Worm (Caenorhabditis elegans): ENCODE measurements around the gene egl-44.

The egl-44 gene

DNA sequence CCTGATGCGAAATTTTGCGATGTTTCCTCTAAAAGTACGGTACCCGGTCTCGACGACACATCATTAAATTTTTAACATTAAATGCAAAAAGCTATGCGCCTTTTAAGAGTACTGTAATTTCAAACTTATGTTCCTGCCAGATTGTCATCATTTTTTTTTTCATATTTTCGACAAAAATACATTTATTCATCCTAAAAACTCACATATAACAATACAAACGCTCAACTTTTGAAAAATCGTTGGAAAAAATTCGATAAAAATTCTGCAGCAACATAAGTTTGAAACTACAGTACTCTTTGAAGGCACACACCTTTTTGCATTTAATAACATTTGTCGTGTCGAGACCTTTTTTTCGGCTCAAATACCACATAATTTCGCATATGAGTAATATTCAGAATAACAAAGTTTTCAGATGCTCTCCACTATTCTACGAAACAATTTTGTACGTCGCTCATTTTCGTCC is 11.6 kb upstream of the egl-44 start, which contains the start of gene frh-1:
frh-1 (plus strand) TSS at position 413 of the 463 bp plus-strand sequence.
- TF ChIP-seq klf-2 (GFP tag; conservative IDR thresholded peaks at IDR 0.05) (no peak), T22C8.4 (GFP tag; IDR thresholded peaks at IDR 0.05) (no peak), ref-1 (GFP tag; conservative IDR thresholded peaks at IDR 0.05) (no peak), flt-1 (GFP tag; IDR thresholded peaks at IDR 0.05) (no peak), cog-1 (tag; optimal IDR thresholded peaks at IDR 0.05) (no peak), tab-1 (GFP tag; IDR thresholded peaks at IDR 0.05) (no peak), ztf-29 (GFP tag; IDR thresholded peaks at IDR 0.05) (no peak), ztf-23 (GFP tag; IDR thresholded peaks at IDR 0.05) (no peak), med-1 (GFP tag; optimal IDR thresholded peaks at IDR 0.05; ENCODE audit: insufficient read depth) (no peak)

DNA sequence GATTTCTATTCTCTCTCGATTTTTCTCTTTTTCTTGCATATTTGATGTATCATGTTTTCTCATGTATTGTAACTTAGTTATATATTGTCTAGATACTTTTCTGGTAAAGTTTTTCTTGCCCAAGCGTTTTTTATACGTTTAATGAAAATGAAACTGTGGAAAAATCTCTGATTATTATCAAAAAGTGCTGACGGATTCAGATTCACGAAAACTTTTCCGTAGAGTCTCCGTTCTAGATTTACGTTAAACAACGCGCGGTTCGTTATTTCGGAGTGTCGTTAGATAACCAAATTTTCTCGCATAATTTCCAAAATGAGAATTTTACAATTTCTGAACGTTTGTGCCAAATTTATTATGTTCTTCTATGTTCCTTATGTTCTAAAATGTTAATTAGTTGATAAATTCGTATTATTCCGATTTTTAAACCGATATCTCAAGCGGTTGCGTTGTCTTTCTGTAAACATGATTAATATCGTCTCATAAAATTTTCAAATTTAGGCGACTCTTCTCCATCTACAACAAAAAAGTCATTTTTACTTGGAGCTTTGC is 10.4 kb upstream of the egl-44 start, which contains the start of gene ptp-2:
ptp-2 (plus strand) TSS at position 499 of the 549 bp plus-strand sequence.
- no peak for TF ChIP-seq med-1 (GFP tag; optimal IDR thresholded peaks at IDR 0.05; ENCODE audit: insufficient read depth)
- 0 out of 2 replicates have a peak, but pooled peaks have one; percentile 27 for TF ChIP-seq flt-1 (GFP tag; IDR thresholded peaks at IDR 0.05)
- no peak for TF ChIP-seq klf-2 (GFP tag; conservative IDR thresholded peaks at IDR 0.05)
- no peak for TF ChIP-seq tab-1 (GFP tag; IDR thresholded peaks at IDR 0.05)
- TF ChIP-seq T22C8.4 (GFP tag; IDR thresholded peaks at IDR 0.05) = no peak
- no peak for TF ChIP-seq ztf-23 (GFP tag; IDR thresholded peaks at IDR 0.05)
- TF ChIP-seq cog-1 (tag; optimal IDR thresholded peaks at IDR 0.05) = no peak
- TF ChIP-seq ztf-29 (GFP tag; IDR thresholded peaks at IDR 0.05) = no peak

DNA sequence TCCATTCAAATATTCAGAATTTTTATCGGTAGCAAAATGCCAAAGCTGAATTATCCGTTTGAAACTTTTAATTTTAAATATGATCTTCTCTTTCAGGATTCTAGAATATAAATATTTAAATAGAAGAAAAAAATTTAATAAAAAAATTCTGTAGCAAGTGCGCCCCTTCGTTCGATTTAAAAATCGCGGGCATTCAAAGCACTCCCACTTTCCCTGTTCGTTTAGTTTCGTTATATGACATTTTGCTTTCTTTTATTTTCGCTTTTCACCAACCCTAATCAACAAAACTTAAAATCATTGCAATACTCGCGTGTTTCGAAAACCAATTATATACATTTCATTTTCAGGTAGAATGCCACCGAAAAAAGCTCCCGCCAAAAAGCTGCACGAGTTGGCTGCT is 7.0 kb upstream of the egl-44 start, which contains the start of gene vrk-1:
vrk-1 (plus strand) TSS at position 348 of the 400 bp plus-strand sequence.
- no peak for TF ChIP-seq T22C8.4 (GFP tag; IDR thresholded peaks at IDR 0.05)
- no peak for TF ChIP-seq tab-1 (GFP tag; IDR thresholded peaks at IDR 0.05)
- no peak for TF ChIP-seq klf-2 (GFP tag; conservative IDR thresholded peaks at IDR 0.05)
- TF ChIP-seq med-1 (GFP tag; optimal IDR thresholded peaks at IDR 0.05; ENCODE audit: insufficient read depth) = no peak
- no peak for TF ChIP-seq cog-1 (tag; optimal IDR thresholded peaks at IDR 0.05)
- no peak for TF ChIP-seq ref-1 (GFP tag; conservative IDR thresholded peaks at IDR 0.05)
- no peak for TF ChIP-seq flt-1 (GFP tag; IDR thresholded peaks at IDR 0.05)
- no peak for TF ChIP-seq ztf-23 (GFP tag; IDR thresholded peaks at IDR 0.05)
- no peak for TF ChIP-seq ztf-29 (GFP tag; IDR thresholded peaks at IDR 0.05)

DNA sequence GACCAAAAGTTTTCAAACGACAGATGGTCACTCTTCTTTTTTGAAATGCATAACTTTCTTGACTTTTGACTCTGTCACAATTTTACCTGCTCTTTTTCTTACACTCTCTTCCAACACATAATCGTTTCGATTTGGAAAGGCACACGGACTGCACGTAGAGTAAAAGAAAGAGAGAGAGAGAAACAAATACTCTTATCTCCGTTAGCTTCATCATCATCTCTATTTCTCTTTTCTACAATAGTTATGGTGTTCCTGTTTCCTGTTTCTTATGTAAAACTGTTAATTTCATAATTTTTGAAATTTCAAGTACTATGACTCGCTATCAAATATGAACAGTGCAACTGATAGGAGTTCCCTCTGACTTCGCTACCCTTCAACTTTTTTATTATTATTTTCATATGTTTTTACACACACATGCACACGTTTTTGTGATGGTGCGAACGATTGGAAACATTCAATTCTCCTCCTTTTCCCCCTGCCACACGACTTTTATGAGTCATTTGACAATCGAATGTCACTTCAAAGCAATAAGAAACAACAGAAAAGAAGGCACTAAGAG is 1.6 kb downstream of the egl-44 start:
- TF ChIP-seq tab-1 (GFP tag; IDR thresholded peaks at IDR 0.05) (no peak), med-1 (GFP tag; optimal IDR thresholded peaks at IDR 0.05; ENCODE audit: insufficient read depth) (no peak), ztf-23 (GFP tag; IDR thresholded peaks at IDR 0.05) (no peak), ref-1 (GFP tag; conservative IDR thresholded peaks at IDR 0.05) (no peak), flt-1 (GFP tag; IDR thresholded peaks at IDR 0.05) (no peak), ztf-29 (GFP tag; IDR thresholded peaks at IDR 0.05) (no peak), klf-2 (GFP tag; conservative IDR thresholded peaks at IDR 0.05) (no peak), cog-1 (tag; optimal IDR thresholded peaks at IDR 0.05) (no peak), T22C8.4 (GFP tag; IDR thresholded peaks at IDR 0.05) (no peak)

DNA sequence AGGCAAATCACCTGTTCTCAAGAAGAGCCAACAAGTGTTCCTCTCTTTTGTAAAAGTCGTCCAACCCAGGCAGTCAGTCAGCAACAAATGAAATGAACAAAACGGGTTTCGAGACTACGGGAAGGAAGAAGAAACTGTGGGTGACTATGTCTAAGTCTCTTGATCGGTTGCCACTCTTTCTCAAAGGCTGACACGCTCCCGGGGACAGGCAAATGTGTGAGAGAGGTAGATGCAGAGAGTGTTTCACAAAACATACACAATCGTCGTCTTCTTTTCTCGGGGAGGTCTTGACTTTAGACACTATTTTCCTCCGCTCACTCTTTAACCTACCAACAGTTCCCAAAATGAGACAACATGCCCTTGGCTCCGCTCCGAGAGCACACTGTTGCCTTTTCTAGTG is 2.5 kb downstream of the egl-44 start:
- no peak for TF ChIP-seq tab-1 (GFP tag; IDR thresholded peaks at IDR 0.05)
- TF ChIP-seq cog-1 (tag; optimal IDR thresholded peaks at IDR 0.05) = no peak
- no peak for TF ChIP-seq flt-1 (GFP tag; IDR thresholded peaks at IDR 0.05)
- TF ChIP-seq med-1 (GFP tag; optimal IDR thresholded peaks at IDR 0.05; ENCODE audit: insufficient read depth) = no peak
- TF ChIP-seq klf-2 (GFP tag; conservative IDR thresholded peaks at IDR 0.05) = no peak
- TF ChIP-seq ref-1 (GFP tag; conservative IDR thresholded peaks at IDR 0.05) = no peak
- TF ChIP-seq ztf-29 (GFP tag; IDR thresholded peaks at IDR 0.05) = no peak

DNA sequence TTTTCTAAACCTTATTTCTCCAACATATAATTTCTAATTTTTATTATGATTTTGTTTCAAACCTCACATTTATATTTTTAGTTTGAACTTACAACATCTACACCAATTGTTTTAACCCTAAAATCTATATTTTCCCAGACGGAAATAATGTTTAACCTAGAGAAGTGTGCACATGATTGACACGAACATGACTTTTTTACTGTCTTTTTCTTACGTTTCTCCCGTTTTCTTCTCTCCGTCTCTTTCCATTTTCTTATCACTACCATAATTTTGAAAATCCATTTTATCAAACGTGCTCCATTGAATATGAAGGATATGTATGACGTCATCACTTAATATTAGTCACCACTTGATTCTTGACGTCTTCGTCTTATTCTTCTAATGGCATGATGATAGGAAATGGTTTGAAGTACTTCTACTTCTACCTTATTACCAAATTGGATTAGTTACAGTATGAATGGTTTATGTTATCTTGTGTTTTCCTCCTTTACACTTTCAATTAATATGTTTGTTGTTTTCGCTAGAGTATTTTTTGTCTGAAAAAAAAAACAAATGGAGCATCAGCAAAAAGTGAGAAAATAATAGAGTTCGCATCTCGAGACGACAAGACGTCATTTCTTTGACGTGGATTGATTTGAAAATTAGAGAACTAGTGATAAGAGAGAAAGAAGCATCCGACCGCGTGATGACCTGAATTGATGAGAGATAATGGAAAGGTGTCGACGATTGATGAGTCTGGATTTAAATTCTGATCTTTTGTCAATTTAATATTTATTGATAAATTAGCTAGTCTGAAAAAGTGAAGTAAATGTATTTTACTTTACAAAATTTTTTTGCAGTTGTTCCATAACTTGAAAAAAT is 3.5 kb downstream of the egl-44 start:
- TF ChIP-seq cog-1 (tag; optimal IDR thresholded peaks at IDR 0.05) = no peak
- no peak for TF ChIP-seq ztf-29 (GFP tag; IDR thresholded peaks at IDR 0.05)

DNA sequence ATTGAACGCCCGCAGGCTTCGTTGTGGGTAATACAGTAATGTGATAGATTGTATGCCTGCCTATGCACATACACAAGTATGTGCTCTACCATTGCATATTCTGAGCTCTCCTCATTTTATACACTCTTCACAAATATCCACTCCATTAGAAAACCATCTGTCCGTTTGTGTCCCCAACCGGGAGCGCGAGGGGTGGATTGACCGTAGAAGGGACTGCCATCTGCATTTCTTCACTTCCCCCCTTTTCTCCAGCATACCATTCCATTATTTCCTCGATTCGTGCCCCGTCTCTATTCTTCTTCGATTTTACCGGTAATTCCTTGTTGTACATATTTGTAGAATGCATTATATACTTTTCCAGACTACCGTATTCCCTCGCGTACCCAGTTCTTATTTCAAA is 4.5 kb downstream of the egl-44 start:
- TF ChIP-seq med-1 (GFP tag; optimal IDR thresholded peaks at IDR 0.05; ENCODE audit: insufficient read depth) (no peak), ztf-23 (GFP tag; IDR thresholded peaks at IDR 0.05) (0 out of 2 replicates have a peak, but pooled peaks have one; percentile 38), tab-1 (GFP tag; IDR thresholded peaks at IDR 0.05) (0 out of 2 replicates have a peak, but pooled peaks have one; percentile 59), ztf-29 (GFP tag; IDR thresholded peaks at IDR 0.05) (no peak), T22C8.4 (GFP tag; IDR thresholded peaks at IDR 0.05) (no peak), flt-1 (GFP tag; IDR thresholded peaks at IDR 0.05) (no peak), ref-1 (GFP tag; conservative IDR thresholded peaks at IDR 0.05) (no peak), cog-1 (tag; optimal IDR thresholded peaks at IDR 0.05) (no peak), klf-2 (GFP tag; conservative IDR thresholded peaks at IDR 0.05) (0 out of 2 replicates have a peak, but pooled peaks have one; percentile 36)

DNA sequence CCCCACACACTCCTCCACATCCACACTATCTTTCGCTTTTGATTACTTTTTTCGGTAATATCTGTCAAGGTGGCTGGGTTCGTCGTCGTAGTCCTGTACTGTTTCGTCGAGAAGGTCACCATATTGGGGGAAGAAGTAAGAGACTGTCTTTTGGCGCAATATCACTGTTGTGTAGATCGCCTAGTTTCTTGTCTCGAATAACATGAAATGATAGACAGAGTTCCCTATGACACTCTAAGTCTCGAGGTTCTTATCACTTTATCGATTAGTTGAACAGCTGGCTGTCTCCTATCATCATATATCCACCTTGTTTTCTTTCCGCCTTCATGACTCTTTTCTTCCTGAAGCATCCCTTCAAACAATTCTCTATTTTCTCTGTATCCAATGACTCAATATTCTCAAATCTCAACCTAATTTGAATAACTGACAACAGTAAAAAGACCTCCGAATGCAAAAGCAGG is 5.4 kb downstream of the egl-44 start:
- TF ChIP-seq ref-1 (GFP tag; conservative IDR thresholded peaks at IDR 0.05) = no peak
- TF ChIP-seq T22C8.4 (GFP tag; IDR thresholded peaks at IDR 0.05) = 0 out of 2 replicates have a peak, but pooled peaks have one; percentile 6
- no peak for TF ChIP-seq klf-2 (GFP tag; conservative IDR thresholded peaks at IDR 0.05)
- no peak for TF ChIP-seq ztf-23 (GFP tag; IDR thresholded peaks at IDR 0.05)
- no peak for TF ChIP-seq tab-1 (GFP tag; IDR thresholded peaks at IDR 0.05)
- no peak for TF ChIP-seq ztf-29 (GFP tag; IDR thresholded peaks at IDR 0.05)
- TF ChIP-seq flt-1 (GFP tag; IDR thresholded peaks at IDR 0.05) = no peak
- no peak for TF ChIP-seq cog-1 (tag; optimal IDR thresholded peaks at IDR 0.05)
- TF ChIP-seq med-1 (GFP tag; optimal IDR thresholded peaks at IDR 0.05; ENCODE audit: insufficient read depth) = no peak

DNA sequence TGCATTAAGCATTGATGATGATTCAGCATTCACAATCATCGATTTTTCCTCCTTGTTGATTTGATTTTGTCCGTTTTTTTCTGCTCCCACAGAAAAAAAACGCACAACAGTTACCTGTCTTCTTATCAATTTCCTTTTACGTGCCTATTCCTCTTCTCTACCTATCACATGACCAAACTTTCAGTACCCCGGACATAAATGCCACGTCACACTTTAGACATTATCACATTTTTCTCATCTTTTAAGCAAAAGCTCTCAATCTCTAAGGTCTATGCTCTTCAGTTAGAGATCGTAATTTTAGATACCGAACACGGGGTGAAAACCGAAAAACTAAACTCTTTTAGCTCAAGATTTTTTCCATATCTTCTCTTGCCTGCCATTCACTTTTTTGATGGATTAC is 7.4 kb downstream of the egl-44 start:
- TF ChIP-seq klf-2 (GFP tag; conservative IDR thresholded peaks at IDR 0.05) = no peak
- TF ChIP-seq cog-1 (tag; optimal IDR thresholded peaks at IDR 0.05) = no peak
- no peak for TF ChIP-seq tab-1 (GFP tag; IDR thresholded peaks at IDR 0.05)

Measured in whole organism, midembryonic.